Worm (Caenorhabditis elegans) whole organism, L4 larva: ENCODE measurements around the gene F59F5.3.

ENCODE experiments used
- ama-1 ChIP-seq: fragments of 150-350 bp; optimal IDR thresholded peaks from 2 replicates; lab custom pipeline; 2014; ENCODE audit warnings: inconsistent platforms, mixed read lengths
- ctbp-1 ChIP-seq: fragments of 200-800 bp; sonication (Bioruptor generic); IDR thresholded peaks from 2 replicates; pipeline ENCODE4 v1.3.6; 2022; ENCODE audit warnings: missing genetic modification reagents, missing genetic modification characterization, missing compliant biosample characterization
- daf-12 ChIP-seq: fragments of 150-350 bp; optimal IDR thresholded peaks from 2 replicates; lab custom pipeline; 2014; ENCODE audit warnings: missing biosample characterization, missing genetic modification reagents, missing genetic modification characterization
- lim-7 ChIP-seq: fragments of 200-800 bp; sonication (Bioruptor generic); IDR thresholded peaks from 2 replicates; pipeline ENCODE4 v1.3.6; 2022; ENCODE audit warnings: missing genetic modification characterization, missing compliant biosample characterization
- madf-9 ChIP-seq: fragments of 200-800 bp; sonication (Bioruptor generic); conservative IDR thresholded peaks from 2 replicates; pipeline ENCODE4 v1.3.6; 2022; ENCODE audit warnings: missing genetic modification reagents, missing genetic modification characterization, missing compliant biosample characterization
- nhr-42 ChIP-seq: fragments of 200-800 bp; sonication (Bioruptor generic); IDR thresholded peaks from 2 replicates; pipeline ENCODE4 v1.3.6; 2022; ENCODE audit warnings: missing genetic modification characterization, missing compliant biosample characterization
- nhr-6 ChIP-seq: fragments of 150-350 bp; optimal IDR thresholded peaks from 2 replicates; lab custom pipeline; 2014; ENCODE audit warnings: missing biosample characterization, missing genetic modification characterization
- pha-4 ChIP-seq, 2 experiments: fragments of 150-350 bp in 1 of 2; fragments of 200-800 bp in 1 of 2; sonication (Bioruptor generic) in 1 of 2; IDR thresholded peaks in 1 of 2; optimal IDR thresholded peaks in 1 of 2; 2 replicates each; pipeline versions ENCODE4 v1.3.6 to Lab custom; 2014 to 2022; ENCODE audit warnings: missing genetic modification characterization in 2 of 2, missing genetic modification reagents in 2 of 2, missing biosample characterization in 1 of 2, missing compliant biosample characterization in 1 of 2
- snpc-4 ChIP-seq: fragments of 150-350 bp; optimal IDR thresholded peaks from 2 replicates; lab custom pipeline; 2014; ENCODE audit warnings: missing biosample characterization, missing genetic modification characterization
- tra-1 ChIP-seq: fragments of 200-800 bp; sonication (Bioruptor generic); IDR thresholded peaks from 2 replicates; pipeline ENCODE4 v1.3.6; 2022; ENCODE audit warnings: missing genetic modification reagents, missing genetic modification characterization, missing compliant biosample characterization
- vab-7 ChIP-seq: fragments of 200-800 bp; sonication (Bioruptor generic); IDR thresholded peaks from 2 replicates; pipeline ENCODE4 v1.3.6; 2022; ENCODE audit warnings: missing genetic modification reagents, missing genetic modification characterization, missing compliant biosample characterization

DNA sequence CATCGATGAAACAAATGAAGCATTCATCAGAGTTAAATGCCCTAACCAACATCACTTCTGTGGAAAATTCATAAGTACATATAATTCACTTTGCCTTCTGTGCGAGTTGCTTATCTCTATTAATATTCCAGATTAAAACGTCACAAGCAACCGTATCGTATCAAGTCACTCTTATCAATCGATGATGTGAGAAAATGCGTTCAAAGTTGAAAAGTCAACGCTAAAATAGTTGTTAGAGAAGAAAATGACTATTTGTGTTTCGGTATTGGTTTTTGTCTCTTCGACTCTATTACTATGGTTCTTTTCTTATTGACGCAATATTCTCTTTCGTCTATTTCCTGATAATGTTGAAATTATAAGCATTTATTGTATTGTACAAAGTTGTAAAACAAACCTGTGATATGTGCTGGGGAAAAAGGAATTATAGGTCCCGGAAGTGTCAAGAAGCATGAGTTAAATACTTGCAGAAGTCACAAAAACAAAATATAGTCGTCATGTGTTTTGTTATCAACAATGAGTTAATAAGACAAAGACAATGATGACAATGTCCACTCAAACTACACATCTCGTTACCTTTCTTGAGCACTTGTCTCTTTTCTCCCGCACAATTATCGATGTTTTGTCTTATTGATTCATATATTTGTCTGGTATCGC is 9.9 kb downstream of the F59F5.3 start:
- TF ChIP-seq lim-7 (GFP tag; lab: Robert Waterston, UW) (no peak), nhr-6 (no peak), daf-12 (no peak), nhr-42 (GFP tag; lab: Robert Waterston, UW) (no peak), vab-7 (no peak), tra-1 (no peak), madf-9 (no peak), snpc-4 (tag; lab: Kevin White, UChicago) (no peak), ama-1 (lab: Kevin White, UChicago) (no peak), ctbp-1 (GFP tag; lab: Robert Waterston, UW) (no peak), pha-4 (GFP tag; IDR thresholded peaks at IDR 0.05; lab: Robert Waterston, UW) (no peak), pha-4 (tag; optimal IDR thresholded peaks at IDR 0.05; lab: Kevin White, UChicago) (no peak)
